Worm (Caenorhabditis elegans) whole organism, late embryonic: ENCODE measurements around the gene C18H9.1.

ENCODE experiments used
- ceh-48 ChIP-seq: sonication (generic microtip); optimal IDR thresholded peaks from 2 replicates; lab custom pipeline; 2016; ENCODE audit warnings: missing genetic modification characterization, inconsistent platforms, missing compliant biosample characterization
- che-1 ChIP-seq: sonication (generic microtip); optimal IDR thresholded peaks from 2 replicates; lab custom pipeline; 2016; ENCODE audit warnings: mild to moderate bottlenecking, missing genetic modification characterization, missing compliant biosample characterization
- dmd-4 ChIP-seq: sonication (generic microtip); optimal IDR thresholded peaks from 2 replicates; lab custom pipeline; 2016; ENCODE audit warnings: borderline replicate concordance, missing genetic modification characterization, missing compliant biosample characterization
- elt-2 ChIP-seq: sonication (generic microtip); optimal IDR thresholded peaks from 2 replicates; lab custom pipeline; 2016; ENCODE audit warnings: missing genetic modification reagents, missing genetic modification characterization, missing compliant biosample characterization
- fkh-10 ChIP-seq: fragments of 150-350 bp; optimal IDR thresholded peaks from 2 replicates; lab custom pipeline; 2014; ENCODE audit warnings: missing biosample characterization, missing genetic modification reagents, missing genetic modification characterization
- hlh-30 ChIP-seq: sonication (generic microtip); optimal IDR thresholded peaks from 2 replicates; lab custom pipeline; 2017; ENCODE audit warnings: antibody characterized with exemption, missing genetic modification characterization, missing compliant biosample characterization; ENCODE audit not compliant: insufficient read depth
- nhr-11 ChIP-seq: fragments of 150-350 bp; optimal IDR thresholded peaks from 2 replicates; lab custom pipeline; 2014; ENCODE audit warnings: missing biosample characterization, missing genetic modification characterization

ce11 chrII:6715853-6716252 is 17.0 kb downstream of the C18H9.1 start:
- TF ChIP-seq nhr-11 (tag; lab: Kevin White, UChicago) (no peak), fkh-10 (GFP tag; lab: Kevin White, UChicago) (no peak), elt-2 (tag; lab: Kevin White, UChicago) (no peak), hlh-30 (no peak), ceh-48 (no peak), dmd-4 (tag; lab: Kevin White, UChicago) (no peak), che-1 (tag; lab: Kevin White, UChicago) (no peak)
